Worm (Caenorhabditis elegans) whole organism, L3 larva: ENCODE results near the gene ceh-76.

ENCODE experiments used
- ama-1 ChIP-seq: fragments of 150-350 bp; optimal IDR thresholded peaks from 2 replicates; lab custom pipeline; 2018
- daf-12 ChIP-seq: fragments of 150-350 bp; optimal IDR thresholded peaks from 2 replicates; lab custom pipeline; 2014; ENCODE audit warnings: missing biosample characterization, missing genetic modification reagents, missing genetic modification characterization
- lin-39 ChIP-seq: fragments of 150-350 bp; optimal IDR thresholded peaks from 2 replicates; lab custom pipeline; 2018; ENCODE audit warnings: missing biosample characterization, missing genetic modification reagents, missing genetic modification characterization
- nhr-11 ChIP-seq: fragments of 150-350 bp; optimal IDR thresholded peaks from 2 replicates; lab custom pipeline; 2014; ENCODE audit warnings: missing biosample characterization, missing genetic modification characterization
- nhr-237 ChIP-seq: fragments of 150-350 bp; optimal IDR thresholded peaks from 2 replicates; lab custom pipeline; 2014; ENCODE audit warnings: missing biosample characterization, missing genetic modification characterization
- nhr-28 ChIP-seq: fragments of 150-350 bp; optimal IDR thresholded peaks from 2 replicates; lab custom pipeline; 2014; ENCODE audit warnings: missing biosample characterization, missing genetic modification characterization
- pha-4 ChIP-seq: fragments of 150-350 bp; optimal IDR thresholded peaks from 2 replicates; lab custom pipeline; 2014; ENCODE audit warnings: missing biosample characterization, missing genetic modification reagents, missing genetic modification characterization
- pqm-1 ChIP-seq: fragments of 150-350 bp; optimal IDR thresholded peaks from 2 replicates; lab custom pipeline; 2017; ENCODE audit warnings: missing biosample characterization, missing genetic modification characterization, inconsistent platforms
- tbx-2 ChIP-seq: sonication (generic microtip); optimal IDR thresholded peaks from 2 replicates; lab custom pipeline; 2016; ENCODE audit warnings: mild to moderate bottlenecking, missing genetic modification characterization, missing compliant biosample characterization
- unc-39 ChIP-seq: sonication (generic microtip); optimal IDR thresholded peaks from 4 replicates; lab custom pipeline; 2017; ENCODE audit warnings: missing biosample characterization, missing genetic modification characterization
- unc-62 ChIP-seq: fragments of 150-350 bp; sonication (generic microtip); optimal IDR thresholded peaks from 4 replicates; lab custom pipeline; 2014; ENCODE audit warnings: missing biosample characterization, missing genetic modification reagents, missing genetic modification characterization
- zag-1 ChIP-seq: fragments of 150-350 bp; optimal IDR thresholded peaks from 2 replicates; lab custom pipeline; 2014; ENCODE audit warnings: missing biosample characterization, missing genetic modification characterization
- ztf-4 ChIP-seq: fragments of 150-350 bp; optimal IDR thresholded peaks from 2 replicates; lab custom pipeline; 2014; ENCODE audit warnings: missing biosample characterization, missing genetic modification characterization

DNA sequence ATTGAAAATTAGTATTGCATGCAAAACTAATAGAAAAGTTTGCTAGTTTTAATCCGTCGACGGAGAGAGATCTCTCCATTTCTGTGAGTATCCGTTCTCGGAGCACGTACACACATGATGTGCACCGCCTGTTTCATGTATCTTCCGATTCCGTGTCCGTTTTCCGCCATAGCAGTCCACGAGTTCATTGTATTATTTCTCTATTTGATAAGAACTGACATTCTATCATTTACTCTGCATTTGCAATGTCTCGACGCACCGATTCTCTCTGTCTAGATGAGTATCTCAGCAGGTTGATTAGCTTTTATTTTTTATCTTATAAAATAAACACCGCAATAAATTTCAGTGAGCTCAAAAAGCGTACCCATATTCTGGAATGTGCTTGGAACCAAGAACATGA, 24.4 kb upstream of the ceh-76 start:
- peak; percentile 22 for TF ChIP-seq pqm-1 (tag; lab: Kevin White, UChicago)
- TF ChIP-seq nhr-11 (tag; lab: Kevin White, UChicago), result no peak
- no peak for TF ChIP-seq nhr-237 (tag; lab: Kevin White, UChicago)
- no peak for TF ChIP-seq ztf-4
- TF ChIP-seq zag-1, result no peak
- TF ChIP-seq pha-4, result no peak
- TF ChIP-seq nhr-28, result no peak
- TF ChIP-seq tbx-2 (tag; lab: Kevin White, UChicago), result no peak
- no peak for TF ChIP-seq unc-62 (GFP tag; lab: Kevin White, UChicago)
- no peak for TF ChIP-seq ama-1 (lab: Kevin White, UChicago)
- TF ChIP-seq daf-12 (tag; lab: Kevin White, UChicago), result no peak
- no peak for TF ChIP-seq unc-39 (tag; lab: Kevin White, UChicago)
- TF ChIP-seq lin-39 (tag; lab: Kevin White, UChicago), result no peak
